Fruit fly (Drosophila melanogaster): ENCODE measurements around the gene PGRP-LD.

Gene PGRP-LD

dm6 chr3L:5807370-5808100 is 27.7 kb downstream of the PGRP-LD start (continued):
- no peak for TF ChIP-seq gfzf (GFP tag; optimal IDR thresholded peaks at IDR 0.05)
- no peak for TF ChIP-seq nerfin-1 (tag; optimal IDR thresholded peaks at IDR 0.05)
- TF ChIP-seq lab (GFP tag; optimal IDR thresholded peaks at IDR 0.05), result peak; percentile 48
- no peak for TF ChIP-seq Hr3 (GFP tag; optimal IDR thresholded peaks at IDR 0.05)
- TF ChIP-seq stc (GFP tag; IDR thresholded peaks at IDR 0.05), result peak; percentile 30; the same call in 1 of the 2 replicates
- TF ChIP-seq Med (GFP tag), result peak; percentile 75
- TF ChIP-seq ab (GFP tag; optimal IDR thresholded peaks at IDR 0.05), result no peak
- TF ChIP-seq CG4360 (GFP tag; IDR thresholded peaks at IDR 0.05), result 0 out of 2 replicates have a peak, but pooled peaks have one; percentile 10
- TF ChIP-seq lilli (GFP tag; optimal IDR thresholded peaks at IDR 0.05), result peak; percentile 1
- peak; percentile 59 for TF ChIP-seq sd (tag; optimal IDR thresholded peaks at IDR 0.05)
- TF ChIP-seq crol (GFP tag; IDR thresholded peaks at IDR 0.05), result peak; percentile 37; the same call in 1 of the 2 replicates
- peak; percentile 33; the same call in 1 of the 3 replicates for TF ChIP-seq dysf (GFP tag; IDR thresholded peaks at IDR 0.05)
- TF ChIP-seq Fer1 (GFP tag; optimal IDR thresholded peaks at IDR 0.05), result peak; percentile 61
- TF ChIP-seq kni (GFP tag; optimal IDR thresholded peaks at IDR 0.05), result peak; percentile 1
- TF ChIP-seq CG7963 (GFP tag; IDR thresholded peaks at IDR 0.05; ENCODE audit: partially characterized antibody), result no peak
- no peak for TF ChIP-seq CrebB (tag; optimal IDR thresholded peaks at IDR 0.05)
- TF ChIP-seq sob (GFP tag; IDR thresholded peaks at IDR 0.05), result 0 out of 2 replicates have a peak, but pooled peaks have one; percentile 47
- no peak for TF ChIP-seq ttk (GFP tag; IDR thresholded peaks at IDR 0.05)
- no peak for TF ChIP-seq CG12104 (GFP tag; optimal IDR thresholded peaks at IDR 0.05)
- TF ChIP-seq nom (GFP tag; optimal IDR thresholded peaks at IDR 0.05), result peak; percentile 42
- TF ChIP-seq CG6813 (GFP tag; optimal IDR thresholded peaks at IDR 0.05), result peak; percentile 50
- TF ChIP-seq CG3281 (GFP tag; optimal IDR thresholded peaks at IDR 0.05), result no peak
- no peak for TF ChIP-seq CG16813 (GFP tag; IDR thresholded peaks at IDR 0.05; ENCODE audit: partially characterized antibody)
- TF ChIP-seq sens (GFP tag), result no peak
- no peak for TF ChIP-seq repo (GFP tag; optimal IDR thresholded peaks at IDR 0.05)
- TF ChIP-seq gro (GFP tag; optimal IDR thresholded peaks at IDR 0.05), result peak; percentile 9
- no peak for TF ChIP-seq cas (GFP tag; IDR thresholded peaks at IDR 0.05)
- TF ChIP-seq CG17359 (tag; optimal IDR thresholded peaks at IDR 0.05), result peak; percentile 1
- no peak for TF ChIP-seq Lpt (GFP tag; optimal IDR thresholded peaks at IDR 0.05)
- no peak for TF ChIP-seq caup (GFP tag; optimal IDR thresholded peaks at IDR 0.05; ENCODE audit: severe bottlenecking)

- TF ChIP-seq HLH3B (GFP tag; IDR thresholded peaks at IDR 0.05) (0 out of 2 replicates have a peak, but pooled peaks have one; percentile 16), mam (GFP tag; optimal IDR thresholded peaks at IDR 0.05) (peak; percentile 28), CG4617 (GFP tag; optimal IDR thresholded peaks at IDR 0.05; ENCODE audit: borderline replicate concordance) (no peak), Trl (optimal IDR thresholded peaks at IDR 0.05) (no peak), Trl (GFP tag; optimal IDR thresholded peaks at IDR 0.05) (no peak), shn (GFP tag; optimal IDR thresholded peaks at IDR 0.05) (no peak), Atf3 (GFP tag; optimal IDR thresholded peaks at IDR 0.05) (no peak), Side (GFP tag; optimal IDR thresholded peaks at IDR 0.05) (peak; percentile 10), CG9817 (tag; optimal IDR thresholded peaks at IDR 0.05) (peak; percentile 39), CG7963 (GFP tag; IDR thresholded peaks at IDR 0.05; ENCODE audit: partially characterized antibody) (no peak), Xbp1 (GFP tag; optimal IDR thresholded peaks at IDR 0.05) (peak; percentile 35), Dip3 (GFP tag; optimal IDR thresholded peaks at IDR 0.05) (peak; percentile 34), Dek (tag; optimal IDR thresholded peaks at IDR 0.05) (peak; percentile 8), ATbp (GFP tag; optimal IDR thresholded peaks at IDR 0.05) (peak; percentile 26), Dbx (GFP tag; IDR thresholded peaks at IDR 0.05) (0 out of 3 replicates have a peak, but pooled peaks have one; percentile 24), Oli (tag; optimal IDR thresholded peaks at IDR 0.05) (peak; percentile 34), CoRest (tag; optimal IDR thresholded peaks at IDR 0.05) (peak; percentile 42), PHDP (tag; optimal IDR thresholded peaks at IDR 0.05) (peak; percentile 32), CG5953 (GFP tag; IDR thresholded peaks at IDR 0.05) (peak; percentile 30; the same call in 1 of the 2 replicates), HmgD (GFP tag; optimal IDR thresholded peaks at IDR 0.05) (no peak), row (GFP tag; IDR thresholded peaks at IDR 0.05) (peak; percentile 61), lab (GFP tag; optimal IDR thresholded peaks at IDR 0.05) (peak; percentile 15), Taf1 (GFP tag; IDR thresholded peaks at IDR 0.05) (no peak)
These were observed 28.2 kb downstream of the PGRP-LD start for dm6 chr3L:5808101-5808433.
